4 fruit fly cellular contexts compared by ENCODE assay signal in the genomic region with DNA sequence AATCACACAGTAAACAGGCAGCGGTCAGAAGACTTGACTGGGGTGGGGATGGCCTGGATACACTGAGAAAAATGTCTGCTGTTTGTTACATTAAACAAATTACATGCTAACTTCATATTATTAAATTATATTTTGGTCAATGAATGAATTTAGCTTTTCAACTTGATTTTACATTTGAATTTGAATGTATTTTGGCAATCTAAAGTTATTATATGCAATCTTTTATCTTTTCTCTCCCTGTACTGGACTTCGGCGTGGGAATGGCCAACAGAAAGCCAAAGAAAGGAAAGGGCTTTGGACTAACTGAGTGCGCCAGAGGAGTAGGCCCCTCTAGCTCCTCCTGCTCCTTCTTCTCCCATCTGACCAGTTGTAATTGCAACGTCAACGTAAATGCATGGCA.
A peak's percentile ranks its signal among the peaks of the same experiment; 100 is the strongest.
TF ChIP-seq lines count a peak whose summit lies in the region.

No protein-coding gene starts in this region.

- TF ChIP-seq CTCF in whole organism, embryonic (GFP tag; optimal IDR thresholded peaks at IDR 0.05; lab: Kevin White, UChicago): no peak

TF ChIP-seq in whole organism, embryonic, 481 proteins besides CTCF, POLR2A, EP300 and RAD21:
- TF ChIP-seq CG11247 (GFP tag; IDR thresholded peaks at IDR 0.05; lab: Robert Waterston, UW) (0 out of 2 replicates have a peak, but pooled peaks have one; percentile 7), otp (GFP tag; IDR thresholded peaks at IDR 0.05; lab: Robert Waterston, UW) (no peak), lbe (GFP tag; optimal IDR thresholded peaks at IDR 0.05; lab: Kevin White, UChicago) (peak; percentile 54), bsh (GFP tag; optimal IDR thresholded peaks at IDR 0.05; lab: Kevin White, UChicago) (peak in 1 of 2 experiments; percentile 16), NC2α (GFP tag; optimal IDR thresholded peaks at IDR 0.05; lab: Kevin White, UChicago) (no peak), Ets65A (GFP tag; lab: Kevin White, UChicago) (peak; percentile 76), Drgx (GFP tag; IDR thresholded peaks at IDR 0.05; lab: Robert Waterston, UW) (peak; percentile 37)

TF ChIP-seq in whole organism, prepupa, 60 proteins besides CTCF, POLR2A, EP300 and RAD21 (continues in another document):
- TF ChIP-seq Sox102F (GFP tag; optimal IDR thresholded peaks at IDR 0.05; lab: Kevin White, UChicago): peak; percentile 68
- no peak for TF ChIP-seq CG11762 (GFP tag; optimal IDR thresholded peaks at IDR 0.05; lab: Kevin White, UChicago; ENCODE audit: insufficient read depth)
- peak; percentile 46 for TF ChIP-seq spab (GFP tag; optimal IDR thresholded peaks at IDR 0.05; lab: Kevin White, UChicago)
- peak; percentile 1 for TF ChIP-seq fd59A (GFP tag; optimal IDR thresholded peaks at IDR 0.05; lab: Kevin White, UChicago)
- TF ChIP-seq Eip78C (GFP tag; lab: Kevin White, UChicago): peak; percentile 90
- peak; percentile 46 for TF ChIP-seq OdsH (GFP tag; optimal IDR thresholded peaks at IDR 0.05; lab: Kevin White, UChicago)
- peak; percentile 67; the same call in 2 of the 3 replicates for TF ChIP-seq CG6163 (GFP tag; IDR thresholded peaks at IDR 0.05; lab: Robert Waterston, UW)
- TF ChIP-seq Met (GFP tag; optimal IDR thresholded peaks at IDR 0.05; lab: Kevin White, UChicago): peak; percentile 78
- TF ChIP-seq Blimp-1 (GFP tag; optimal IDR thresholded peaks at IDR 0.05; lab: Kevin White, UChicago): peak; percentile 50
- peak; percentile 42 for TF ChIP-seq Ets96B (tag; optimal IDR thresholded peaks at IDR 0.05; lab: Kevin White, UChicago)
- peak; percentile 41 for TF ChIP-seq CG16779 (tag; optimal IDR thresholded peaks at IDR 0.05; lab: Kevin White, UChicago)
- no peak for TF ChIP-seq Hr4 (GFP tag; optimal IDR thresholded peaks at IDR 0.05; lab: Kevin White, UChicago)
- no peak for TF ChIP-seq CG6276 (GFP tag; optimal IDR thresholded peaks at IDR 0.05; lab: Kevin White, UChicago)
- peak; percentile 38 for TF ChIP-seq pdm3 (GFP tag; optimal IDR thresholded peaks at IDR 0.05; lab: Kevin White, UChicago)
- peak in 1 of 2 experiments; percentile 13 for TF ChIP-seq salr (GFP tag; optimal IDR thresholded peaks at IDR 0.05; lab: Kevin White, UChicago)
- TF ChIP-seq CG4318 (GFP tag; optimal IDR thresholded peaks at IDR 0.05; lab: Kevin White, UChicago): no peak
- TF ChIP-seq Gug (GFP tag; IDR thresholded peaks at IDR 0.05; lab: Robert Waterston, UW): peak; percentile 42; the same call in 1 of the 2 replicates
- TF ChIP-seq net (GFP tag; optimal IDR thresholded peaks at IDR 0.05; lab: Kevin White, UChicago): peak; percentile 46
- peak; percentile 47 for TF ChIP-seq acj6 (GFP tag; optimal IDR thresholded peaks at IDR 0.05; lab: Kevin White, UChicago)
- TF ChIP-seq CG1621 (tag; optimal IDR thresholded peaks at IDR 0.05; lab: Kevin White, UChicago): peak; percentile 14
- peak; percentile 49 for TF ChIP-seq CG7368 (GFP tag; optimal IDR thresholded peaks at IDR 0.05; lab: Kevin White, UChicago)
- peak; percentile 43 for TF ChIP-seq vri (GFP tag; optimal IDR thresholded peaks at IDR 0.05; lab: Kevin White, UChicago)
- TF ChIP-seq Smox (GFP tag; optimal IDR thresholded peaks at IDR 0.05; lab: Kevin White, UChicago): peak; percentile 80
- TF ChIP-seq CG3919 (GFP tag; optimal IDR thresholded peaks at IDR 0.05; lab: Kevin White, UChicago): peak; percentile 60
- peak; percentile 62 for TF ChIP-seq Sox14 (GFP tag; optimal IDR thresholded peaks at IDR 0.05; lab: Kevin White, UChicago)
- peak; percentile 51 for TF ChIP-seq Ets21C (GFP tag; optimal IDR thresholded peaks at IDR 0.05; lab: Kevin White, UChicago)

TF ChIP-seq in whole organism, pupa, 21 proteins besides CTCF, POLR2A, EP300 and RAD21:
- TF ChIP-seq CG34367 (tag; optimal IDR thresholded peaks at IDR 0.05; lab: Kevin White, UChicago): peak; percentile 18
- TF ChIP-seq CG17806 (tag; optimal IDR thresholded peaks at IDR 0.05; lab: Kevin White, UChicago): peak; percentile 66
- peak; percentile 11 for TF ChIP-seq EcR (GFP tag; optimal IDR thresholded peaks at IDR 0.05; lab: Kevin White, UChicago)
- peak; percentile 57; the same call in 1 of the 3 replicates for TF ChIP-seq fd96Ca (GFP tag; IDR thresholded peaks at IDR 0.05; lab: Robert Waterston, UW)
- peak; percentile 49 for TF ChIP-seq CG15710 (tag; optimal IDR thresholded peaks at IDR 0.05; lab: Kevin White, UChicago)
- TF ChIP-seq CG4496 (GFP tag; IDR thresholded peaks at IDR 0.05; lab: Robert Waterston, UW): no peak; the same call in 2 of the 3 replicates
- TF ChIP-seq CG14655 (GFP tag; optimal IDR thresholded peaks at IDR 0.05; lab: Kevin White, UChicago): peak; percentile 66
- no peak for TF ChIP-seq Ets98B (GFP tag; IDR thresholded peaks at IDR 0.05; lab: Robert Waterston, UW)
- peak; percentile 71 for TF ChIP-seq Pif1A (GFP tag; optimal IDR thresholded peaks at IDR 0.05; lab: Kevin White, UChicago)
- peak; percentile 44 for TF ChIP-seq CG8159 (tag; optimal IDR thresholded peaks at IDR 0.05; lab: Kevin White, UChicago)
- TF ChIP-seq CG10348 (GFP tag; IDR thresholded peaks at IDR 0.05; lab: Robert Waterston, UW): no peak
- TF ChIP-seq CG8301 (tag; optimal IDR thresholded peaks at IDR 0.05; lab: Kevin White, UChicago): peak; percentile 38
- TF ChIP-seq gl (tag; optimal IDR thresholded peaks at IDR 0.05; lab: Kevin White, UChicago): peak; percentile 29
- peak; percentile 58 for TF ChIP-seq CG9948 (tag; optimal IDR thresholded peaks at IDR 0.05; lab: Kevin White, UChicago)
- TF ChIP-seq Pif1B (GFP tag; optimal IDR thresholded peaks at IDR 0.05; lab: Kevin White, UChicago): peak; percentile 57
- TF ChIP-seq rn (GFP tag; IDR thresholded peaks at IDR 0.05; lab: Robert Waterston, UW): no peak
- TF ChIP-seq CG13204 (GFP tag; optimal IDR thresholded peaks at IDR 0.05; lab: Kevin White, UChicago): no peak
- TF ChIP-seq Snoo (tag; optimal IDR thresholded peaks at IDR 0.05; lab: Kevin White, UChicago): peak; percentile 76

TF ChIP-seq in whole organism, wandering third instar larva, 38 proteins besides CTCF, POLR2A, EP300 and RAD21:
- TF ChIP-seq ey (GFP tag; optimal IDR thresholded peaks at IDR 0.05; lab: Kevin White, UChicago) (peak; percentile 39), Vsx2 (GFP tag; optimal IDR thresholded peaks at IDR 0.05; lab: Kevin White, UChicago; ENCODE audit: partially characterized antibody) (no peak), br (GFP tag; optimal IDR thresholded peaks at IDR 0.05; lab: Kevin White, UChicago) (peak; percentile 20), Dfd (GFP tag; optimal IDR thresholded peaks at IDR 0.05; lab: Kevin White, UChicago) (no peak), dsf (GFP tag; optimal IDR thresholded peaks at IDR 0.05; lab: Kevin White, UChicago; ENCODE audit: borderline replicate concordance) (no peak), Mio (GFP tag; optimal IDR thresholded peaks at IDR 0.05; lab: Kevin White, UChicago) (no peak), woc (GFP tag; optimal IDR thresholded peaks at IDR 0.05; lab: Kevin White, UChicago) (peak; percentile 65), CrebA (GFP tag; optimal IDR thresholded peaks at IDR 0.05; lab: Kevin White, UChicago; ENCODE audit: borderline replicate concordance) (peak; percentile 18), dl (GFP tag; optimal IDR thresholded peaks at IDR 0.05; lab: Kevin White, UChicago; ENCODE audit: insufficient read depth in 1 of 2, partially characterized antibody in 2 of 2) (no peak), jim (GFP tag; optimal IDR thresholded peaks at IDR 0.05; lab: Kevin White, UChicago) (no peak), psq (GFP tag; optimal IDR thresholded peaks at IDR 0.05; lab: Kevin White, UChicago) (peak; percentile 39), Hr83 (GFP tag; optimal IDR thresholded peaks at IDR 0.05; lab: Kevin White, UChicago; ENCODE audit: poor library complexity, severe bottlenecking) (no peak), usp (GFP tag; optimal IDR thresholded peaks at IDR 0.05; lab: Kevin White, UChicago) (no peak), Rel (GFP tag; optimal IDR thresholded peaks at IDR 0.05; lab: Kevin White, UChicago) (no peak), Rel (tag; optimal IDR thresholded peaks at IDR 0.05; lab: Kevin White, UChicago) (no peak), h (GFP tag; optimal IDR thresholded peaks at IDR 0.05; lab: Kevin White, UChicago) (peak; percentile 49), CG32264 (GFP tag; optimal IDR thresholded peaks at IDR 0.05; lab: Kevin White, UChicago) (no peak), Abd-B (GFP tag; optimal IDR thresholded peaks at IDR 0.05; lab: Kevin White, UChicago) (no peak), dmrt93B (GFP tag; optimal IDR thresholded peaks at IDR 0.05; lab: Kevin White, UChicago) (peak; percentile 6), HLH106 (tag; optimal IDR thresholded peaks at IDR 0.05; lab: Kevin White, UChicago) (peak; percentile 62), rgr (GFP tag; optimal IDR thresholded peaks at IDR 0.05; lab: Kevin White, UChicago) (peak; percentile 9), Hnf4 (GFP tag; optimal IDR thresholded peaks at IDR 0.05; lab: Kevin White, UChicago) (peak; percentile 35), fru (GFP tag; optimal IDR thresholded peaks at IDR 0.05; lab: Kevin White, UChicago) (peak; percentile 90), N (GFP tag; optimal IDR thresholded peaks at IDR 0.05; lab: Kevin White, UChicago) (no peak), sv (GFP tag; optimal IDR thresholded peaks at IDR 0.05; lab: Kevin White, UChicago) (no peak), Dif (GFP tag; optimal IDR thresholded peaks at IDR 0.05; lab: Kevin White, UChicago; ENCODE audit: partially characterized antibody) (no peak), sage (GFP tag; optimal IDR thresholded peaks at IDR 0.05; lab: Kevin White, UChicago) (no peak), Sp1 (GFP tag; optimal IDR thresholded peaks at IDR 0.05; lab: Kevin White, UChicago) (peak; percentile 68), brk (GFP tag; optimal IDR thresholded peaks at IDR 0.05; lab: Kevin White, UChicago) (no peak), GATAd (GFP tag; optimal IDR thresholded peaks at IDR 0.05; lab: Kevin White, UChicago) (no peak), Hr78 (GFP tag; optimal IDR thresholded peaks at IDR 0.05; lab: Kevin White, UChicago) (no peak), lola (GFP tag; optimal IDR thresholded peaks at IDR 0.05; lab: Kevin White, UChicago) (no peak), foxo (GFP tag; optimal IDR thresholded peaks at IDR 0.05; lab: Kevin White, UChicago) (peak in 1 of 2 experiments; percentile 72), Jra (GFP tag; optimal IDR thresholded peaks at IDR 0.05; lab: Kevin White, UChicago) (no peak), Myc (optimal IDR thresholded peaks at IDR 0.05; lab: Kevin White, UChicago) (no peak), OdsH (GFP tag; optimal IDR thresholded peaks at IDR 0.05; lab: Kevin White, UChicago) (peak; percentile 20), pan (optimal IDR thresholded peaks at IDR 0.05; lab: Kevin White, UChicago) (no peak), CG9705 (GFP tag; optimal IDR thresholded peaks at IDR 0.05; lab: Kevin White, UChicago) (peak; percentile 31), tai (GFP tag; optimal IDR thresholded peaks at IDR 0.05; lab: Kevin White, UChicago) (no peak)
TF ChIP-seq in whole organism, wandering third instar larva: peak in this region for 15.
